Worm (Caenorhabditis elegans): ENCODE measurements around the gene C55B6.1.

C55B6.1 gene

DNA sequence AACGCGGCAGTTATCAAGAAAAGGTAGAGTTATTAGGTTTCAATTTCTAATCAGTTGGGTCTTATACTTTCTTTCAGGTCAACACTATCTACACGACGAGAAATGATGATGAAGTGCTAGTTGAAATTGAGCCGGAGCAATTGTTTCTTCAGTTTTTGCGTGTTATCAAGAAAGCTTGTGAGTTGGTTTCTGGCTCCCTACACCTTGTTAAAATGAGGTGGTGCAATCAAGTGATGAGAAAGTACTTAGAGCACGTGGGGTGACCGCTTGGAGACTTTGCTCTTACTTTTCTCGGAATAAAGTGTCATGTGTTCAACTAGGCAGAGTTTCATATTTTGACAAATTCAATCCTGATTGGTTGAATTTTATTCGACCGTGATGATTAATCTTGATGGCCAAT, 311 bp downstream of the C55B6.1 start:
- TF ChIP-seq fos-1 (tag; optimal IDR thresholded peaks at IDR 0.05) (peak; percentile 76), F13H6.1 (tag; optimal IDR thresholded peaks at IDR 0.05) (peak; percentile 17), zag-1 (tag; optimal IDR thresholded peaks at IDR 0.05) (no peak), sma-9 (GFP tag; optimal IDR thresholded peaks at IDR 0.05) (peak; percentile 54), sma-9 (tag; optimal IDR thresholded peaks at IDR 0.05) (no peak), gmeb-1 (tag; optimal IDR thresholded peaks at IDR 0.05) (peak; percentile 40), nhr-129 (tag; optimal IDR thresholded peaks at IDR 0.05) (peak; percentile 53), snpc-4 (tag; optimal IDR thresholded peaks at IDR 0.05) (no peak)

DNA sequence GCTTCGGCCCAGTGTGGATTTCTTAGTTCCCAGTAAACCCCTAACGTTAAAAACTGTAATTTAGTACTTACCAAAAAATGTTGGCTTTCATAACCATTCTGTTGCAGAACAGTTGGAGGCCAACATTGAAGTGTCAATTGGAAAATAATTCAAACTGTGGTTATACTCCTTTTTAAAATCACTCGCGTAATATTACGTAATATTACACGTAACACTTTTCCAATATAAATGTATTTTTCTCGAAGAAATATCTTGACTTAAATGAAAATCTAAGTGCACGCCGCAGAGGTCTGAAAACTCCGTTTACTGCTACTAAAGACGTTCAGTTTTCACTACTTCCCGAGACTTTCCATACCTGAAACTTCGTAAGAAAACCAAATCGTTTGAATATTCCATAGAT, 4.0 kb downstream of the C55B6.1 start:
- no peak for TF ChIP-seq ceh-16 (tag; optimal IDR thresholded peaks at IDR 0.05)
- TF ChIP-seq nhr-10 (tag; optimal IDR thresholded peaks at IDR 0.05), result no peak
- no peak for TF ChIP-seq nhr-25 (tag; optimal IDR thresholded peaks at IDR 0.05)
- TF ChIP-seq egl-27 (tag; optimal IDR thresholded peaks at IDR 0.05), result no peak

DNA sequence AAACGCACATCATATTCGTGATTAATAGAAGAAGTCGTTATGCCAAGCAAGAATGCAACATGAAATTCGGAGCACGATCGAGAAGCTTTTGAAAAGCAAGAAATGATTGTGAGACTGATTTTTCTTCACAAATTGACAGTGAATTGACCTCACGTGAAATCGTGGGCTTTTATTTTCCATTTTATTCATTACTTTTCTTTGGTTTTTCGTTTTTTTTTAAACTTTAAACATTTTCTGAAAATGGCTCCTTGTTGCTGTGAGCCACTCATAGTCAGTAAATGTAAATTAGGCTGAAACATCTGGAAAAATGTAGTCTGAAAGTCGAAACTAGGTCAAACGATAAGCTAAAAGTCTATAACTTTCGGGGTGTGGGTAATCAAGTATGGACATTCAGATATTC, 5.0 kb downstream of the C55B6.1 start, which contains the start of gene C55B6.5:
TSS of gene C55B6.5 (minus strand) at position 101 of the 400 bp plus-strand sequence.
- no peak for TF ChIP-seq crh-2 (tag; optimal IDR thresholded peaks at IDR 0.05)
- TF ChIP-seq nhr-129 (tag; optimal IDR thresholded peaks at IDR 0.05), result no peak
- TF ChIP-seq lin-11 (tag; optimal IDR thresholded peaks at IDR 0.05), result no peak

DNA sequence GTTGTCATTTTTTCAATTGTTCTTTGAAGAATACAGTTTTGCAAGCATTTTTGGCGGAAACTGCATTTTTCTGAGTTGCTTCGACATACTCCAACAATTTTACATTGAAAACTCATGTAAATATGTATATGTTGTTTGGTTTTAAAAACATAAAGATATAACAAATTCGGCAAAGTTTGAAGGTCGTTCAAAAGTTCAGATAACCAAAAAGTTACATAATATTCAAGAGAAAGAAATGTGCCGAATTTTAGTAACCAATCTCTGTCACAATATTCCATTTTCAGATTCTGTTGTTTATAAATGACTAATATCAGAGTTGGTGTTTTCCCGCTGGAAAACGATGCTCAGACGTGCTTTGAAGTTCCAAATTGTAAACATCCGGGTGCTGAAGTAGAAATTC, 6.3 kb downstream of the C55B6.1 start, which contains the start of gene ZK867.2:
TSS of gene ZK867.2 (plus strand) at position 301 of the 400 bp plus-strand sequence.
- no peak for TF ChIP-seq ZK546.5 (tag; optimal IDR thresholded peaks at IDR 0.05)
- no peak for TF ChIP-seq ztf-4 (tag; optimal IDR thresholded peaks at IDR 0.05)
- TF ChIP-seq mab-5 (tag; optimal IDR thresholded peaks at IDR 0.05), result no peak

DNA sequence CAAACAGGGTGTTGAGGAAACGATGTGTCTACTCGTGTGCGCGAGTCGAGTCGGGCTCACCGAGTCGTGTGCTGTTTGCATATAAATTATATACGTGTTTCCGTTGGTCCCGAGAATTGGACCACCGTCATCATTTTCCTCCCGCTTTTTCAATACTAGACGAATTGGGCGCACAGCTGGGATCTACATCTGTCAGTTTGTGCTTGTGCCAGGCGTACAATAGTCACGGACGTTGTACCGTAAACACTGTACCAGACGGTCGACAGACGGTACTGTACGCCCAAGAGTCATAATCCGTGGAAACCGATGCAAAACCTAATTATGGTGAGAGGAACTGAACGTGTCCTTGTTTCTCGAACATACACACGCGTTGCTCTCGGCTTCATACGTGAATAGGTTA, 9.0 kb downstream of the C55B6.1 start:
- TF ChIP-seq ztf-4 (tag; optimal IDR thresholded peaks at IDR 0.05), result no peak
- no peak for TF ChIP-seq mbf-1 (tag; optimal IDR thresholded peaks at IDR 0.05)
- no peak for TF ChIP-seq R02D3.7 (tag; optimal IDR thresholded peaks at IDR 0.05)
- no peak for TF ChIP-seq F13H6.1 (tag; optimal IDR thresholded peaks at IDR 0.05)
- TF ChIP-seq C34F6.9 (tag; optimal IDR thresholded peaks at IDR 0.05), result no peak
- no peak for TF ChIP-seq skn-1 (tag; optimal IDR thresholded peaks at IDR 0.05)

DNA sequence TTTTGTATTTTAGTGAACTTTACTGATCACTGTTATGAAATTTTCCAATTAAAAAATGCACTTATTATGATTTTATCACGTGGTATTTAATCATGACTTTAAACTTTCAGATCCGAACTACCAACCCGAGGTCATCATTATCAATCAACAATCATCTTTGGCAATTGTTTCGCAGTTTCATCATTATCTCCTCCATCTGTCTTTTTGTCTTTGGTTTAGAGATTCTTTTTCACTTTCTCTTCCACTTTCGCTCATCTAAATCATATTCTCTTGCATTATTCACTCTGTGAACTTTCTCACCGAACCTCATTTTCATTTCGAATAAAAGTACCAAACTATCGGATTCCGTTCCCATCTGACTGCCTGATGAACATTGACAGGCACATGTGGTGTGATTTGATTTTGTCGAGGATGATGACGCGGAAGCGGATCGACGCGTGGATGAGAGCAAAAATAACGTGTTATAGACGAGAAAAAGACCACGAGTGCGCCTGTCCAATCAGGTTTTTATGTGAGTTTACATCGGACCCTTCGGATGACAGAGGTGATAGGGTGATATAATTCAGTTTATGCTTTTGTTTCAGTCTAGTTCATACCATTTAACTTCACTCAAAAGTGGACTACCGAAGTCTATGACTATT, 10.4 kb downstream of the C55B6.1 start:
- TF ChIP-seq lin-39 (tag; optimal IDR thresholded peaks at IDR 0.05) (no peak), nhr-77 (tag; optimal IDR thresholded peaks at IDR 0.05) (no peak), nhr-23 (tag; optimal IDR thresholded peaks at IDR 0.05) (no peak), Y55F3AM.14 (GFP tag; optimal IDR thresholded peaks at IDR 0.05) (no peak), fos-1 (tag; optimal IDR thresholded peaks at IDR 0.05) (no peak), nhr-21 (tag; optimal IDR thresholded peaks at IDR 0.05) (no peak), nhr-10 (tag; optimal IDR thresholded peaks at IDR 0.05) (no peak), nhr-129 (tag; optimal IDR thresholded peaks at IDR 0.05) (peak; percentile 50), unc-55 (GFP tag; optimal IDR thresholded peaks at IDR 0.05) (no peak), mdl-1 (tag; optimal IDR thresholded peaks at IDR 0.05) (no peak), ztf-4 (tag; optimal IDR thresholded peaks at IDR 0.05) (no peak), ztf-1 (GFP tag; conservative IDR thresholded peaks at IDR 0.05) (no peak), sem-4 (tag; optimal IDR thresholded peaks at IDR 0.05) (no peak), blmp-1 (tag; optimal IDR thresholded peaks at IDR 0.05; ENCODE audit: insufficient read depth) (peak; percentile 93), sma-9 (GFP tag; optimal IDR thresholded peaks at IDR 0.05) (peak; percentile 35), sma-9 (tag; optimal IDR thresholded peaks at IDR 0.05) (no peak), C34F6.9 (tag; optimal IDR thresholded peaks at IDR 0.05) (peak; percentile 10), elt-1 (tag; optimal IDR thresholded peaks at IDR 0.05) (no peak), F13H6.1 (tag; optimal IDR thresholded peaks at IDR 0.05) (no peak)

All from whole organism, L2 larva.